Worm (Caenorhabditis elegans) whole organism, mixed stage, embryonic: Measurements from ENCODE around the gene srg-62.

Experiments
- M03D4.4 ChIP-seq: sonication (generic microtip); optimal IDR thresholded peaks from 2 replicates; lab custom pipeline; 2017; ENCODE audit warnings: mild to moderate bottlenecking, missing genetic modification characterization, missing compliant biosample characterization
- bed-3 ChIP-seq: fragments of 200-800 bp; sonication (Bioruptor generic); optimal IDR thresholded peaks from 3 replicates; lab custom pipeline; 2018; ENCODE audit warnings: mild to moderate bottlenecking, missing genetic modification characterization, moderate library complexity, missing compliant biosample characterization
- blmp-1 ChIP-seq: fragments of 150-350 bp; optimal IDR thresholded peaks from 2 replicates; lab custom pipeline; 2014; ENCODE audit warnings: missing biosample characterization, missing genetic modification characterization
- ceh-39 ChIP-seq: fragments of 150-350 bp; optimal IDR thresholded peaks from 2 replicates; lab custom pipeline; 2014; ENCODE audit warnings: missing biosample characterization, missing genetic modification characterization
- ceh-43 ChIP-seq: fragments of 200-800 bp; sonication (Bioruptor generic); optimal IDR thresholded peaks from 2 replicates; lab custom pipeline; 2018; ENCODE audit warnings: mild to moderate bottlenecking, missing genetic modification characterization, moderate library complexity, missing compliant biosample characterization
- ceh-83 ChIP-seq: fragments of 200-800 bp; sonication (Bioruptor generic); optimal IDR thresholded peaks from 2 replicates; lab custom pipeline; 2018; ENCODE audit warnings: mild to moderate bottlenecking, missing genetic modification characterization, missing compliant biosample characterization
- ces-1 ChIP-seq: fragments of 150-350 bp; optimal IDR thresholded peaks from 2 replicates; lab custom pipeline; 2014; ENCODE audit warnings: missing biosample characterization, missing genetic modification reagents, missing genetic modification characterization
- cnd-1 ChIP-seq: fragments of 200-800 bp; sonication (Bioruptor generic); optimal IDR thresholded peaks from 2 replicates; lab custom pipeline; 2018; ENCODE audit warnings: mild to moderate bottlenecking, missing genetic modification characterization, missing compliant biosample characterization
- elt-1 ChIP-seq: sonication (generic microtip); optimal IDR thresholded peaks from 2 replicates; lab custom pipeline; 2017; ENCODE audit warnings: missing genetic modification characterization, mild to moderate bottlenecking, missing compliant biosample characterization, antibody characterized with exemption, moderate library complexity, borderline replicate concordance; ENCODE audit not compliant: insufficient read depth
- flh-1 ChIP-seq: fragments of 200-800 bp; sonication (Bioruptor generic); optimal IDR thresholded peaks from 2 replicates; lab custom pipeline; 2018; ENCODE audit warnings: mild to moderate bottlenecking, missing genetic modification characterization, moderate library complexity, missing compliant biosample characterization
- ham-2 ChIP-seq: fragments of 200-800 bp; sonication (Bioruptor generic); optimal IDR thresholded peaks from 2 replicates; lab custom pipeline; 2018; ENCODE audit warnings: mild to moderate bottlenecking, missing genetic modification characterization, missing compliant biosample characterization
- hlh-1 ChIP-seq: fragments of 150-350 bp; optimal IDR thresholded peaks from 2 replicates; lab custom pipeline; 2014; ENCODE audit warnings: missing biosample characterization, missing genetic modification reagents, missing genetic modification characterization
- lin-13 ChIP-seq: fragments of 150-350 bp; optimal IDR thresholded peaks from 2 replicates; lab custom pipeline; 2014; ENCODE audit warnings: missing biosample characterization, missing genetic modification characterization
- lin-32 ChIP-seq: fragments of 200-800 bp; sonication (Bioruptor generic); optimal IDR thresholded peaks from 2 replicates; lab custom pipeline; 2018; ENCODE audit warnings: mild to moderate bottlenecking, missing genetic modification characterization, missing compliant biosample characterization
- lsy-2 ChIP-seq: fragments of 150-350 bp; optimal IDR thresholded peaks from 2 replicates; lab custom pipeline; 2014; ENCODE audit warnings: missing biosample characterization, missing genetic modification characterization
- mab-5 ChIP-seq: fragments of 150-350 bp; optimal IDR thresholded peaks from 2 replicates; lab custom pipeline; 2014; ENCODE audit warnings: missing biosample characterization, missing genetic modification characterization
- mep-1 ChIP-seq: fragments of 150-350 bp; optimal IDR thresholded peaks from 2 replicates; lab custom pipeline; 2017; ENCODE audit warnings: missing biosample characterization, missing genetic modification reagents, missing genetic modification characterization, inconsistent platforms
- mls-2 ChIP-seq: sonication (generic microtip); optimal IDR thresholded peaks from 2 replicates; lab custom pipeline; 2016; ENCODE audit warnings: mild to moderate bottlenecking, missing genetic modification characterization, moderate library complexity, missing compliant biosample characterization
- nhr-12 ChIP-seq: fragments of 150-350 bp; optimal IDR thresholded peaks from 2 replicates; lab custom pipeline; 2014; ENCODE audit warnings: missing biosample characterization, missing genetic modification characterization
- nhr-2 ChIP-seq: fragments of 150-350 bp; optimal IDR thresholded peaks from 2 replicates; lab custom pipeline; 2014; ENCODE audit warnings: missing biosample characterization, missing genetic modification characterization
- nhr-237 ChIP-seq: fragments of 150-350 bp; optimal IDR thresholded peaks from 2 replicates; lab custom pipeline; 2014; ENCODE audit warnings: missing biosample characterization, missing genetic modification characterization
- nhr-28 ChIP-seq: fragments of 150-350 bp; optimal IDR thresholded peaks from 2 replicates; lab custom pipeline; 2014; ENCODE audit warnings: missing biosample characterization, missing genetic modification characterization
- nhr-76 ChIP-seq: sonication (generic microtip); optimal IDR thresholded peaks from 2 replicates; lab custom pipeline; 2017; ENCODE audit warnings: missing biosample characterization, missing genetic modification characterization
- pha-4 ChIP-seq: fragments of 150-350 bp; optimal IDR thresholded peaks from 2 replicates; lab custom pipeline; 2018; ENCODE audit warnings: missing biosample characterization, missing genetic modification reagents, missing genetic modification characterization
- sem-2 ChIP-seq: fragments of 200-800 bp; sonication (Bioruptor generic); optimal IDR thresholded peaks from 2 replicates; lab custom pipeline; 2018; ENCODE audit warnings: mild to moderate bottlenecking, missing genetic modification characterization, missing compliant biosample characterization
- snpc-4 ChIP-seq: fragments of 150-350 bp; optimal IDR thresholded peaks from 2 replicates; lab custom pipeline; 2014; ENCODE audit warnings: missing biosample characterization, missing genetic modification characterization
- sptf-1 ChIP-seq: sonication (generic microtip); optimal IDR thresholded peaks from 2 replicates; lab custom pipeline; 2017; ENCODE audit warnings: mild to moderate bottlenecking, missing genetic modification characterization, moderate library complexity, missing compliant biosample characterization
- tbx-8 ChIP-seq: fragments of 200-800 bp; sonication (Bioruptor generic); optimal IDR thresholded peaks from 2 replicates; lab custom pipeline; 2018; ENCODE audit warnings: mild to moderate bottlenecking, missing genetic modification characterization, moderate library complexity, missing compliant biosample characterization
- unc-39 ChIP-seq: fragments of 150-350 bp; optimal IDR thresholded peaks from 2 replicates; lab custom pipeline; 2014; ENCODE audit warnings: missing biosample characterization, missing genetic modification characterization
- unc-62 ChIP-seq: fragments of 150-350 bp; optimal IDR thresholded peaks from 2 replicates; lab custom pipeline; 2014; ENCODE audit warnings: missing biosample characterization, missing genetic modification reagents, missing genetic modification characterization
- zip-8 ChIP-seq: fragments of 150-350 bp; optimal IDR thresholded peaks from 2 replicates; lab custom pipeline; 2014; ENCODE audit warnings: missing biosample characterization, missing genetic modification characterization
- ztf-11 ChIP-seq: fragments of 150-350 bp; optimal IDR thresholded peaks from 2 replicates; lab custom pipeline; 2014; ENCODE audit warnings: missing biosample characterization, missing genetic modification characterization

Gene srg-62

DNA sequence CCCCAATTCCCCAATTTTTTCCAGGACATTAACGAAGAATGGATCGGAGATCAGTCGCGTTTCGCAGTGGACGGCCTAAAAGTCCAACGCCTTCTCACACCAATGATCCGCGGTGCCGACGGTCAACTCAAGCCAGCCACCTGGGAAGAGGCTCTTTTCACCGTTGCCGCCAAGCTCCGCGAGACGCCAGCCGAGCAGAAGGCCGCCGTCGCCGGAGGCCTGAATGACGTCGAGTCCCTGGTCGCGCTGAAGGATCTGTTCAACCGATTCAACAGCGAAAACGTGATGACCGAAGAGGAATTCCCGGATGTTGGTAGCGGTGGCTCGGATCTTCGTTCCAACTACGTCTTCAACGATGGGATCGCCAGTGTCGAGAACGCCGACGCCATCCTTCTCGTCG is 39.3 kb downstream of the srg-62 start:
- TF ChIP-seq nhr-76 (no peak), tbx-8 (GFP tag; lab: Kevin White, UChicago) (no peak), hlh-1 (tag; lab: Kevin White, UChicago) (no peak), ceh-39 (tag; lab: Kevin White, UChicago) (no peak), nhr-2 (no peak)

DNA sequence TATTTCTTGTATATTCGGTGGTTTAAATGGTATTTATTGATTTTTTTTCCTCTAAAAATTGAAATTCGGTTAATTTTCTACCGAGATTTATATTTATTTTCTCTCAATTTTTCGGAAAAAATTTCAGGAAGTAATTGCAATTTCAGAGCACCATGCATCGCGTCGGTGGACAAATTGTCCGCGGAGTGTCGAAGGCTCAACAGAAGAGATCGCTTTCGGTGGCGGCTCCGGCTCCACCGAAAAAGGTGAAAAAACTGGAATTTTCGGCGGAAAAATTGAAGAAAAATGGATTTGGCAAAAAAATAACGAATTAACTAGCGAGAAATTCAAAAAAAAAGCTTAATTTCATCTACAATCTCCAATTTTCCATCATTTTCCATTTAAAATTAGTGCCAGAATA is 43.4 kb downstream of the srg-62 start, which contains the start of gene nuo-5:
TSS of gene nuo-5 (plus strand) at position 147 of the 400 bp plus-strand sequence.
- TF ChIP-seq elt-1 (tag; lab: Kevin White, UChicago) (no peak), mep-1 (tag; lab: Kevin White, UChicago) (no peak), sptf-1 (tag; lab: Kevin White, UChicago) (no peak), ham-2 (GFP tag; lab: Kevin White, UChicago) (no peak), ztf-11 (tag; lab: Kevin White, UChicago) (no peak), nhr-12 (tag; lab: Kevin White, UChicago) (no peak), flh-1 (GFP tag; lab: Kevin White, UChicago) (no peak), bed-3 (GFP tag; lab: Kevin White, UChicago) (no peak), nhr-76 (no peak), tbx-8 (GFP tag; lab: Kevin White, UChicago) (no peak), nhr-2 (no peak), unc-39 (tag; lab: Kevin White, UChicago) (no peak), unc-62 (GFP tag; lab: Kevin White, UChicago) (no peak), ceh-39 (tag; lab: Kevin White, UChicago) (no peak), hlh-1 (tag; lab: Kevin White, UChicago) (no peak), zip-8 (tag; lab: Kevin White, UChicago) (no peak), lin-13 (tag; lab: Kevin White, UChicago) (no peak), ces-1 (GFP tag; lab: Kevin White, UChicago) (no peak), blmp-1 (no peak)

DNA sequence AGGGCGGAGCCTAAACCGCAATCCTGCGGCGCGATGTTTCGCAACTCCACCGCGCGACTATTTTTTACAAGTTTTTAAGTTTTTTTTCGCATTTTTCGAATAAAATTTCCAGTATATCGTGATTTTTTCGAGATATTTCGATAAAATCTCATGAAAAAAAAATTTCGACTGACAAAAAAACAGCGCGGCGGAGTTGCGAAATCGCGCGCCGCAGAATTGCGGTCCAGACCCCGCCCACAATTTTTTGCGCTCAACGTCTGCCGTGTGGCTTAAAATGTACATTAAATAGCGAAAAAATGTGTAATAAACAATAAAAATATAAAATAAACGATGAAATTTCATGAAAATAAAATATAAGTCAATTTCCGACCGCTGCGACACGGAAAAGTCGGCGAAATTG is 44.5 kb downstream of the srg-62 start:
- TF ChIP-seq sptf-1 (tag; lab: Kevin White, UChicago) (peak; percentile 27), nhr-76 (no peak)

DNA sequence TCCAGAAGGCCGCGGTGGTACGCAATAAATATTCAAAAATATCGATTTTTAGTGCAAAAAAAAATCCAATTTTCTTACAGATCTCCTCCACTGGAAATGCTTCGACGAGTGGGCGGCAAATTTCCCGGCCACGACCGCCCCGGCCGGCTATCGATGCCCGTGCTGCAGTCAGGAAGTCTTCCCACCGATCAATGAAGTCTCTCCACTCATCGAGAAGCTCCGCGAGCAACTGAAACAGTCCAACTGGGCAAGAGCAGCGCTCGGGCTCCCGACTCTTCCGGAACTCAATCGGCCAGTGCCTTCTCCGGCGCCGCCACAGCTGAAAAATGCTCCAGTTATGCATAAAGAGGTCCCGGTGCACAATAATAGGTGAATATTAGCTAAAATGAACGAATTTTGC is 46.3 kb downstream of the srg-62 start, which contains the start of gene Y45G12B.3:
TSS of gene Y45G12B.3 (minus strand) at position 320 of the 400 bp plus-strand sequence.
- TF ChIP-seq unc-62 (GFP tag; lab: Kevin White, UChicago), result no peak
- no peak for TF ChIP-seq ceh-83 (GFP tag; lab: Kevin White, UChicago)
- no peak for TF ChIP-seq mls-2 (tag; lab: Kevin White, UChicago)
- TF ChIP-seq ham-2 (GFP tag; lab: Kevin White, UChicago), result no peak
- TF ChIP-seq blmp-1, result no peak
- no peak for TF ChIP-seq pha-4 (tag; lab: Kevin White, UChicago)
- no peak for TF ChIP-seq flh-1 (GFP tag; lab: Kevin White, UChicago)
- no peak for TF ChIP-seq nhr-28 (tag; lab: Kevin White, UChicago)
- TF ChIP-seq bed-3 (GFP tag; lab: Kevin White, UChicago), result no peak
- no peak for TF ChIP-seq ceh-39 (tag; lab: Kevin White, UChicago)
- TF ChIP-seq M03D4.4 (tag; lab: Kevin White, UChicago), result no peak
- no peak for TF ChIP-seq sptf-1 (tag; lab: Kevin White, UChicago)
- TF ChIP-seq ceh-43 (GFP tag; lab: Kevin White, UChicago), result no peak
- no peak for TF ChIP-seq ztf-11 (tag; lab: Kevin White, UChicago)
- no peak for TF ChIP-seq lin-13 (tag; lab: Kevin White, UChicago)
- no peak for TF ChIP-seq mep-1 (tag; lab: Kevin White, UChicago)
- TF ChIP-seq tbx-8 (GFP tag; lab: Kevin White, UChicago), result no peak

DNA sequence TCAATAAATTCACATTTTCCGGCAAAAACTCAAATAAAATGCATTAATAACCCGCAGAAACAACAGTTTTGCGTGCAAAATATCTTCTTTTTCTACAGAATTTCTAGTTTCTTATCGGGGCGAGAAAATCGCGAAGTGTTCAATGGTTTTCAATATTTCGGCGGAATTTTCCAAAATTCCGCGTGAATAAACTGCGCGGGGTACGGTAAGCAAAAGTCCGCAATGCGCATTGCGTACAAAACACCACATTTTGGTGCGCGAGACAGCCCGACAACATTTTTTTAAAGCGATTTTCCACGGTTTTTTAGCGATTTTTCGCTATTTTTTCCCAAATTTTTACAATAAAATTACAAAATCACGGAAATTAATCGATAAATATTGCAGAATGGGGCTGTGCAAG is 47.8 kb downstream of the srg-62 start, which contains the start of gene Y45G12B.2:
TSS of gene Y45G12B.2 (plus strand) at position 383 of the 400 bp plus-strand sequence.
- TF ChIP-seq snpc-4 (tag; lab: Kevin White, UChicago) (no peak), ceh-83 (GFP tag; lab: Kevin White, UChicago) (no peak), mep-1 (tag; lab: Kevin White, UChicago) (peak; percentile 52), sem-2 (GFP tag; lab: Kevin White, UChicago) (no peak), ceh-39 (tag; lab: Kevin White, UChicago) (no peak), elt-1 (tag; lab: Kevin White, UChicago) (no peak), nhr-237 (tag; lab: Kevin White, UChicago) (peak; percentile 41), bed-3 (GFP tag; lab: Kevin White, UChicago) (no peak), flh-1 (GFP tag; lab: Kevin White, UChicago) (no peak), sptf-1 (tag; lab: Kevin White, UChicago) (peak; percentile 45), lsy-2 (tag; lab: Kevin White, UChicago) (peak; percentile 98), zip-8 (tag; lab: Kevin White, UChicago) (no peak), mls-2 (tag; lab: Kevin White, UChicago) (peak; percentile 12), cnd-1 (tag; lab: Kevin White, UChicago) (no peak), unc-62 (GFP tag; lab: Kevin White, UChicago) (no peak), M03D4.4 (tag; lab: Kevin White, UChicago) (no peak), lin-13 (tag; lab: Kevin White, UChicago) (peak; percentile 48), pha-4 (tag; lab: Kevin White, UChicago) (peak; percentile 40), ham-2 (GFP tag; lab: Kevin White, UChicago) (no peak), blmp-1 (no peak), lin-32 (GFP tag; lab: Kevin White, UChicago) (no peak), ces-1 (GFP tag; lab: Kevin White, UChicago) (peak; percentile 49), nhr-12 (tag; lab: Kevin White, UChicago) (no peak), mab-5 (tag; lab: Kevin White, UChicago) (no peak)
- TF ChIP-seq, all 35 proteins: peak for 8
